Worm (Caenorhabditis elegans): ENCODE data around the gene srz-71.

ce11 chrIV:16328519-16328918 is 4.2 kb upstream of the srz-71 start, which contains the start of gene K03D3.2:
- TF ChIP-seq unc-62 (GFP tag; optimal IDR thresholded peaks at IDR 0.05) = no peak
- no peak for TF ChIP-seq nhr-237 (tag; optimal IDR thresholded peaks at IDR 0.05)
- TF ChIP-seq ztf-11 (tag; optimal IDR thresholded peaks at IDR 0.05) = no peak
- no peak for TF ChIP-seq nhr-28 (tag; optimal IDR thresholded peaks at IDR 0.05)
- no peak for TF ChIP-seq nhr-12 (tag; optimal IDR thresholded peaks at IDR 0.05)
- no peak for TF ChIP-seq elt-3 (tag; optimal IDR thresholded peaks at IDR 0.05)
- TF ChIP-seq lin-13 (tag; optimal IDR thresholded peaks at IDR 0.05) = no peak
- no peak for TF ChIP-seq mep-1 (tag; optimal IDR thresholded peaks at IDR 0.05)
- no peak for TF ChIP-seq pha-4 (tag; optimal IDR thresholded peaks at IDR 0.05)
